Worm (Caenorhabditis elegans): ENCODE results near the gene F21C10.5.

F21C10.5 gene

ce11 chrV:9095613-9096317 lies 29.7 kb upstream of the F21C10.5 start, which contains the start of gene F21C10.10 (continued):
- TF ChIP-seq akir-1 (GFP tag; optimal IDR thresholded peaks at IDR 0.05) = no peak
- no peak for TF ChIP-seq F49E8.2 (tag; optimal IDR thresholded peaks at IDR 0.05; ENCODE audit: insufficient read depth)
- TF ChIP-seq ceh-40 (GFP tag; IDR thresholded peaks at IDR 0.05) = no peak
- TF ChIP-seq ztf-6 (GFP tag; IDR thresholded peaks at IDR 0.05) = peak; percentile 38; the same call in 1 of the 2 replicates
- peak; percentile 88 for TF ChIP-seq C06A6.2 (GFP tag; conservative IDR thresholded peaks at IDR 0.05)
- no peak for TF ChIP-seq egrh-3 (GFP tag; IDR thresholded peaks at IDR 0.05)
- TF ChIP-seq xnd-1 (tag; optimal IDR thresholded peaks at IDR 0.05) = no peak
- no peak for TF ChIP-seq hrde-1 (tag; optimal IDR thresholded peaks at IDR 0.05; ENCODE audit: borderline replicate concordance)
- no peak for TF ChIP-seq sptf-2 (GFP tag; optimal IDR thresholded peaks at IDR 0.05)
- TF ChIP-seq unc-62 (GFP tag; optimal IDR thresholded peaks at IDR 0.05) = peak; percentile 52
- TF ChIP-seq F10E7.11 (tag; optimal IDR thresholded peaks at IDR 0.05) = no peak
- TF ChIP-seq ztf-25 (GFP tag; IDR thresholded peaks at IDR 0.05) = no peak
- peak; percentile 68 for TF ChIP-seq atf-7 (tag; optimal IDR thresholded peaks at IDR 0.05)
- TF ChIP-seq F39B2.1 (GFP tag; IDR thresholded peaks at IDR 0.05) = no peak
- TF ChIP-seq K11D2.4 (GFP tag; IDR thresholded peaks at IDR 0.05) = peak; percentile 80
- TF ChIP-seq hsf-1 (GFP tag; IDR thresholded peaks at IDR 0.05) = peak; percentile 62; the same call in 1 of the 2 replicates
- peak; percentile 87 for TF ChIP-seq ztf-26 (tag; optimal IDR thresholded peaks at IDR 0.05)
- no peak for TF ChIP-seq lsl-1 (GFP tag; optimal IDR thresholded peaks at IDR 0.05)
- TF ChIP-seq nhr-179 (tag; optimal IDR thresholded peaks at IDR 0.05) = no peak
- peak; percentile 27 for TF ChIP-seq nhr-90 (tag; optimal IDR thresholded peaks at IDR 0.05)
- peak; percentile 71; the same call in 1 of the 2 replicates for TF ChIP-seq lin-26 (GFP tag; IDR thresholded peaks at IDR 0.05)
- no peak for TF ChIP-seq snpc-4 (GFP tag; optimal IDR thresholded peaks at IDR 0.05)
- peak in 2 of 4 experiments; percentile 22 to 48 for TF ChIP-seq snpc-4 (tag; optimal IDR thresholded peaks at IDR 0.05)
- TF ChIP-seq somi-1 (GFP tag; optimal IDR thresholded peaks at IDR 0.05) = peak; percentile 87
- no peak for TF ChIP-seq Y53F4B.3 (GFP tag; IDR thresholded peaks at IDR 0.05)
- no peak for TF ChIP-seq lsy-27 (tag; optimal IDR thresholded peaks at IDR 0.05; ENCODE audit: borderline replicate concordance, insufficient read depth)
- TF ChIP-seq lin-54 (GFP tag; optimal IDR thresholded peaks at IDR 0.05) = peak; percentile 55
- peak; percentile 67 for TF ChIP-seq K12H6.12 (tag; optimal IDR thresholded peaks at IDR 0.05)
- TF ChIP-seq F57A8.1 (GFP tag; optimal IDR thresholded peaks at IDR 0.05) = no peak
- no peak for TF ChIP-seq cebp-1 (GFP tag; IDR thresholded peaks at IDR 0.05)
- TF ChIP-seq cebp-1 (tag; optimal IDR thresholded peaks at IDR 0.05) = peak; percentile 81
- peak; percentile 90 for TF ChIP-seq hmg-1.2 (GFP tag; IDR thresholded peaks at IDR 0.05)

ce11 chrV:9096674-9097073 lies 28.8 kb upstream of the F21C10.5 start:
- TF ChIP-seq snpc-1.3 (tag; optimal IDR thresholded peaks at IDR 0.05; ENCODE audit: insufficient read depth) (no peak), nhr-27 (tag; optimal IDR thresholded peaks at IDR 0.05) (no peak), hmg-20 (GFP tag; IDR thresholded peaks at IDR 0.05) (no peak), attf-6 (GFP tag; IDR thresholded peaks at IDR 0.05) (no peak), F55B11.4 (tag; optimal IDR thresholded peaks at IDR 0.05; ENCODE audit: borderline replicate concordance, insufficient read depth) (no peak), F57A8.1 (GFP tag; optimal IDR thresholded peaks at IDR 0.05) (no peak), zfh-2 (GFP tag; conservative IDR thresholded peaks at IDR 0.05) (no peak), ama-1 (optimal IDR thresholded peaks at IDR 0.05) (peak; percentile 61), ama-1 (GFP tag; optimal IDR thresholded peaks at IDR 0.05) (no peak), madf-3 (GFP tag; IDR thresholded peaks at IDR 0.05) (0 out of 2 replicates have a peak, but pooled peaks have one; percentile 38), tbx-9 (tag; optimal IDR thresholded peaks at IDR 0.05; ENCODE audit: borderline replicate concordance) (no peak), pha-4 (tag; optimal IDR thresholded peaks at IDR 0.05) (no peak), ztf-28 (GFP tag; IDR thresholded peaks at IDR 0.05) (no peak), nhr-80 (tag; optimal IDR thresholded peaks at IDR 0.05) (no peak), hsf-1 (GFP tag; IDR thresholded peaks at IDR 0.05) (no peak), gei-17 (GFP tag; optimal IDR thresholded peaks at IDR 0.05) (no peak), F37B4.10 (GFP tag; IDR thresholded peaks at IDR 0.05) (no peak), ztf-18 (tag; optimal IDR thresholded peaks at IDR 0.05) (no peak), tlf-1 (GFP tag; optimal IDR thresholded peaks at IDR 0.05) (no peak)

All from whole organism, young adult.